Fruit fly (Drosophila melanogaster) whole organism, embryonic: ENCODE data around the gene CG33641.

Source experiments
- B-H2 ChIP-seq: fragments of 200-800 bp; sonication (Bioruptor generic); optimal IDR thresholded peaks from 2 replicates; lab custom pipeline; 2018; ENCODE audit warnings: missing biosample characterization, mild to moderate bottlenecking, missing genetic modification characterization
- CG12659 ChIP-seq: fragments of 200-800 bp; sonication (Bioruptor generic); optimal IDR thresholded peaks from 3 replicates; lab custom pipeline; 2017; ENCODE audit warnings: mild to moderate bottlenecking, missing biosample characterization, missing genetic modification reagents, missing genetic modification characterization
- CG13287 ChIP-seq: fragments of 200-800 bp; sonication (Bioruptor generic); IDR thresholded peaks from 2 replicates; pipeline ENCODE4 v1.3.6; 2022; ENCODE audit warnings: missing biosample characterization, missing genetic modification characterization; ENCODE audit not compliant: partially characterized antibody
- CG13624 ChIP-seq: fragments of 200-800 bp; sonication (Bioruptor generic); optimal IDR thresholded peaks from 2 replicates; lab custom pipeline; 2016; ENCODE audit warnings: missing biosample characterization, missing genetic modification characterization
- CG15601 ChIP-seq: fragments of 200-800 bp; sonication (Bioruptor generic); optimal IDR thresholded peaks from 3 replicates; lab custom pipeline; 2019; ENCODE audit warnings: missing biosample characterization, mild to moderate bottlenecking, missing genetic modification characterization, moderate library complexity
- CG17912 ChIP-seq: fragments of 200-800 bp; sonication (Bioruptor generic); optimal IDR thresholded peaks from 2 replicates; lab custom pipeline; 2018; ENCODE audit warnings: missing biosample characterization, mild to moderate bottlenecking, missing genetic modification characterization
- CG2116 ChIP-seq: fragments of 200-800 bp; sonication (Bioruptor generic); optimal IDR thresholded peaks from 3 replicates; lab custom pipeline; 2018; ENCODE audit warnings: missing biosample characterization, mild to moderate bottlenecking, missing genetic modification characterization
- CG30403 ChIP-seq: fragments of 200-800 bp; sonication (Bioruptor generic); optimal IDR thresholded peaks from 3 replicates; lab custom pipeline; 2016; ENCODE audit warnings: missing biosample characterization, missing genetic modification characterization
- CG31388 ChIP-seq: fragments of 200-800 bp; sonication (Bioruptor generic); optimal IDR thresholded peaks from 2 replicates; lab custom pipeline; 2016; ENCODE audit warnings: missing biosample characterization, missing genetic modification characterization
- CG3163 ChIP-seq: fragments of 200-800 bp; sonication (Bioruptor generic); optimal IDR thresholded peaks from 3 replicates; lab custom pipeline; 2016; ENCODE audit warnings: missing biosample characterization, missing genetic modification characterization
- CG32532 ChIP-seq: fragments of 200-800 bp; sonication (Bioruptor generic); IDR thresholded peaks from 2 replicates; pipeline ENCODE4 v1.3.6; 2022; ENCODE audit warnings: missing biosample characterization, missing genetic modification characterization
- CG32767 ChIP-seq: fragments of 200-800 bp; sonication (Bioruptor generic); IDR thresholded peaks from 2 replicates; pipeline ENCODE4 v1.3.6; 2022; ENCODE audit warnings: missing biosample characterization, missing genetic modification characterization
- CG42726 ChIP-seq: fragments of 200-800 bp; sonication (Bioruptor generic); IDR thresholded peaks from 2 replicates; pipeline ENCODE4 v1.3.6; 2022; ENCODE audit warnings: missing biosample characterization, missing genetic modification characterization; ENCODE audit not compliant: partially characterized antibody
- CG4360 ChIP-seq: fragments of 200-800 bp; sonication (Bioruptor generic); IDR thresholded peaks from 2 replicates; pipeline ENCODE4 v1.3.6; 2022; ENCODE audit warnings: missing biosample characterization, missing genetic modification characterization
- CG4617 ChIP-seq: fragments of 200-800 bp; sonication (Bioruptor generic); optimal IDR thresholded peaks from 3 replicates; lab custom pipeline; 2016; ENCODE audit warnings: missing biosample characterization, missing genetic modification characterization, borderline replicate concordance
- CoRest ChIP-seq: fragments of 200-800 bp; sonication (Bioruptor generic); optimal IDR thresholded peaks from 3 replicates; lab custom pipeline; 2018; ENCODE audit warnings: missing biosample characterization, mild to moderate bottlenecking, missing genetic modification characterization, moderate library complexity
- Dad ChIP-seq: fragments of 200-800 bp; sonication (Bioruptor generic); optimal IDR thresholded peaks from 3 replicates; lab custom pipeline; 2016; ENCODE audit warnings: missing biosample characterization, missing genetic modification characterization
- Drgx ChIP-seq: fragments of 200-800 bp; sonication (Bioruptor generic); IDR thresholded peaks from 2 replicates; pipeline ENCODE4 v1.3.6; 2022; ENCODE audit warnings: missing biosample characterization, missing genetic modification characterization
- Fer3 ChIP-seq: fragments of 200-800 bp; sonication (Bioruptor generic); optimal IDR thresholded peaks from 2 replicates; lab custom pipeline; 2018; ENCODE audit warnings: missing biosample characterization, mild to moderate bottlenecking, missing genetic modification characterization, moderate library complexity
- H15 ChIP-seq: fragments of 200-800 bp; sonication (Bioruptor generic); IDR thresholded peaks from 3 replicates; pipeline ENCODE4 v1.3.6; 2022; ENCODE audit warnings: missing biosample characterization, missing genetic modification characterization
- HLH4C ChIP-seq: fragments of 200-800 bp; sonication (Bioruptor generic); IDR thresholded peaks from 3 replicates; pipeline ENCODE4 v1.3.6; 2022; ENCODE audit warnings: missing biosample characterization, missing genetic modification characterization; ENCODE audit not compliant: partially characterized antibody
- HLHmδ ChIP-seq: fragments of 200-800 bp; sonication (Bioruptor generic); optimal IDR thresholded peaks from 2 replicates; lab custom pipeline; 2018; ENCODE audit warnings: missing biosample characterization, mild to moderate bottlenecking, missing genetic modification characterization, moderate library complexity
- MTF-1 ChIP-seq: fragments of 200-800 bp; sonication (Bioruptor generic); optimal IDR thresholded peaks from 2 replicates; lab custom pipeline; 2018; ENCODE audit warnings: missing biosample characterization, mild to moderate bottlenecking, missing genetic modification characterization, borderline replicate concordance
- Opbp ChIP-seq: fragments of 200-800 bp; sonication (Bioruptor generic); IDR thresholded peaks from 3 replicates; pipeline ENCODE4 v1.3.6; 2022; ENCODE audit warnings: missing biosample characterization, missing genetic modification characterization; ENCODE audit not compliant: partially characterized antibody
- Pdp1 ChIP-seq, 2 experiments: fragments of 200-800 bp; sonication (Bioruptor generic); optimal IDR thresholded peaks; 3 replicates each; lab custom pipeline; 2016; ENCODE audit warnings: missing biosample characterization in 2 of 2, missing genetic modification characterization in 2 of 2, mild to moderate bottlenecking in 1 of 2, moderate library complexity in 1 of 2
- Scr ChIP-seq: fragments of 200-800 bp; sonication (Bioruptor generic); IDR thresholded peaks from 2 replicates; pipeline ENCODE4 v1.3.6; 2022; ENCODE audit warnings: missing biosample characterization, missing genetic modification characterization; ENCODE audit not compliant: partially characterized antibody
- Sry-δ ChIP-seq: fragments of 200-800 bp; sonication (Bioruptor generic); optimal IDR thresholded peaks from 2 replicates; lab custom pipeline; 2016; ENCODE audit warnings: missing biosample characterization, missing genetic modification characterization
- Xbp1 ChIP-seq: fragments of 200-800 bp; sonication (Bioruptor generic); optimal IDR thresholded peaks from 3 replicates; lab custom pipeline; 2016; ENCODE audit warnings: missing biosample characterization, mild to moderate bottlenecking, missing genetic modification characterization
- YL-1 ChIP-seq: fragments of 200-800 bp; sonication (Bioruptor generic); optimal IDR thresholded peaks from 3 replicates; lab custom pipeline; 2017; ENCODE audit warnings: missing biosample characterization, mild to moderate bottlenecking, missing genetic modification characterization
- ci ChIP-seq: fragments of 200-800 bp; sonication (Bioruptor generic); IDR thresholded peaks from 3 replicates; pipeline ENCODE4 v1.3.6; 2022; ENCODE audit warnings: missing biosample characterization, missing genetic modification characterization
- dm ChIP-seq: fragments of 200-800 bp; sonication (Bioruptor generic); optimal IDR thresholded peaks from 3 replicates; lab custom pipeline; 2016; ENCODE audit warnings: missing biosample characterization, missing genetic modification characterization
- exex ChIP-seq: fragments of 200-800 bp; sonication (Bioruptor generic); optimal IDR thresholded peaks from 4 replicates; lab custom pipeline; 2018; ENCODE audit warnings: missing biosample characterization, mild to moderate bottlenecking, missing genetic modification characterization, moderate library complexity
- fd102C ChIP-seq: fragments of 200-800 bp; sonication (Bioruptor generic); optimal IDR thresholded peaks from 2 replicates; lab custom pipeline; 2018; ENCODE audit warnings: missing biosample characterization, mild to moderate bottlenecking, missing genetic modification characterization, moderate library complexity
- fd64A ChIP-seq: fragments of 200-800 bp; sonication (Bioruptor generic); optimal IDR thresholded peaks from 3 replicates; lab custom pipeline; 2018; ENCODE audit warnings: missing biosample characterization, mild to moderate bottlenecking, missing genetic modification characterization
- hb ChIP-seq: fragments of 200-800 bp; sonication (Bioruptor generic); IDR thresholded peaks from 3 replicates; pipeline ENCODE4 v1.3.6; 2022; ENCODE audit warnings: missing biosample characterization, missing genetic modification characterization; ENCODE audit not compliant: partially characterized antibody
- inv ChIP-seq: fragments of 200-800 bp; sonication (Bioruptor generic); IDR thresholded peaks from 2 replicates; pipeline ENCODE4 v1.3.6; 2022; ENCODE audit warnings: missing biosample characterization, missing genetic modification characterization; ENCODE audit not compliant: partially characterized antibody
- kay ChIP-seq: fragments of 200-800 bp; sonication (Bioruptor generic); optimal IDR thresholded peaks from 2 replicates; lab custom pipeline; 2016; ENCODE audit warnings: missing biosample characterization, missing genetic modification characterization
- nerfin-1 ChIP-seq: fragments of 200-800 bp; sonication (Bioruptor generic); optimal IDR thresholded peaks from 3 replicates; lab custom pipeline; 2019; ENCODE audit warnings: missing biosample characterization, mild to moderate bottlenecking, missing genetic modification characterization, moderate library complexity
- odd ChIP-seq: fragments of 200-800 bp; sonication (Bioruptor generic); optimal IDR thresholded peaks from 2 replicates; lab custom pipeline; 2017; ENCODE audit warnings: missing biosample characterization, mild to moderate bottlenecking, missing genetic modification characterization
- pros ChIP-seq: fragments of 200-800 bp; sonication (Bioruptor generic); optimal IDR thresholded peaks from 3 replicates; lab custom pipeline; 2019; ENCODE audit warnings: missing biosample characterization, mild to moderate bottlenecking, missing genetic modification characterization, moderate library complexity
- ranshi ChIP-seq: fragments of 200-800 bp; sonication (Bioruptor generic); IDR thresholded peaks from 2 replicates; pipeline ENCODE4 v1.3.6; 2022; ENCODE audit warnings: missing biosample characterization, missing genetic modification characterization
- slp2 ChIP-seq: fragments of 200-800 bp; sonication (Bioruptor generic); optimal IDR thresholded peaks from 2 replicates; lab custom pipeline; 2016; ENCODE audit warnings: missing biosample characterization, missing genetic modification characterization
- sna ChIP-seq: fragments of 200-800 bp; sonication (Bioruptor generic); IDR thresholded peaks from 2 replicates; pipeline ENCODE4 v1.3.6; 2022; ENCODE audit warnings: missing biosample characterization, missing genetic modification characterization; ENCODE audit not compliant: partially characterized antibody
- sr ChIP-seq: fragments of 200-800 bp; sonication (Bioruptor generic); IDR thresholded peaks from 3 replicates; pipeline ENCODE4 v1.3.6; 2022; ENCODE audit warnings: missing biosample characterization, missing genetic modification characterization
- sug ChIP-seq: fragments of 200-800 bp; optimal IDR thresholded peaks from 2 replicates; lab custom pipeline; 2019; ENCODE audit warnings: missing biosample characterization, mild to moderate bottlenecking, missing genetic modification characterization, moderate library complexity
- tna ChIP-seq: fragments of 200-800 bp; sonication (Bioruptor generic); IDR thresholded peaks from 2 replicates; pipeline ENCODE4 v1.3.6; 2022; ENCODE audit warnings: missing biosample characterization, missing genetic modification characterization; ENCODE audit not compliant: partially characterized antibody
- unc-4 ChIP-seq: fragments of 200-800 bp; sonication (Bioruptor generic); IDR thresholded peaks from 2 replicates; pipeline ENCODE4 v1.3.6; 2022; ENCODE audit warnings: missing biosample characterization, missing genetic modification characterization; ENCODE audit not compliant: partially characterized antibody
- zen ChIP-seq: fragments of 200-800 bp; sonication (Bioruptor generic); optimal IDR thresholded peaks from 3 replicates; lab custom pipeline; 2018; ENCODE audit warnings: missing biosample characterization, mild to moderate bottlenecking, missing genetic modification characterization, moderate library complexity

Gene CG33641

DNA sequence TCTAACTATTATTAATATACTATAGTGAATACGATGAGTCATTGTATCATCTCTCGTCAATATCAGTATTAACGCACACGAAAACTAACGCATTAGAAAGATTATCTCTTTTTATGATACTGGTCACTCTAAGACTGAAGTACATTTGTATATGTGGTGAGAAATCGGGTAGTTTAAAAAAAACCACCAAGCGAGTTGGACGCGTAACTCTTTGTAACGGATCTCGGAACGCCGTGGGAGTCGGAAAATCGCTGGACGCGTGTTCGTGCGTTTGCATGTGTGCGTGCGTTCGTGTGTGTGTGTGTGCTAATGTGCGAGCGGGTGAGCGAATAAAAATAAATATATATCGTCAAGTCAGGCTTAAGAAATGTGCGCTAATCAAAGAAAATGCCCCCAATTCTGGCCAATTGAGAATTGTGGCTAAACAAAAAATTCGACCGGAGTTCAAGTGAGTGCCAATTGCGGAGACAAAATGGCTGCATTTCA lies 21.2 kb downstream of the CG33641 start, which contains the start of gene kuz (continued):
- TF ChIP-seq B-H2 (peak; percentile 73), CG4360 (GFP tag; lab: Robert Waterston, UW) (peak; percentile 32; the same call in 1 of the 2 replicates), CG30403 (peak; percentile 2), Scr (peak; percentile 56), HLH4C (GFP tag; lab: Robert Waterston, UW) (peak; percentile 59; the same call in 1 of the 3 replicates), MTF-1 (GFP tag; lab: Kevin White, UChicago) (peak; percentile 54), Drgx (GFP tag; lab: Robert Waterston, UW) (peak; percentile 46; the same call in 1 of the 2 replicates), hb (GFP tag; lab: Robert Waterston, UW) (no peak), CG13287 (GFP tag; lab: Robert Waterston, UW) (peak; percentile 63), unc-4 (GFP tag; lab: Robert Waterston, UW) (peak; percentile 62), Dad (peak; percentile 19), CG15601 (peak; percentile 34), YL-1 (GFP tag; lab: Kevin White, UChicago) (peak; percentile 26), inv (peak; percentile 50), CG2116 (GFP tag; lab: Kevin White, UChicago) (no peak), fd102C (GFP tag; lab: Kevin White, UChicago) (no peak), ci (GFP tag; lab: Robert Waterston, UW) (peak; percentile 81; the same call in 2 of the 3 replicates), fd64A (peak; percentile 39), Pdp1 (GFP tag; optimal IDR thresholded peaks at IDR 0.05; lab: Kevin White, UChicago) (peak in 1 of 2 experiments; percentile 44), exex (tag; lab: Kevin White, UChicago) (no peak), Fer3 (peak; percentile 49), CG32767 (GFP tag; lab: Robert Waterston, UW) (peak; percentile 75), sug (peak; percentile 95), sna (GFP tag; lab: Robert Waterston, UW) (peak; percentile 61), kay (GFP tag; lab: Kevin White, UChicago) (peak; percentile 98), HLHmδ (GFP tag; lab: Kevin White, UChicago) (peak; percentile 60), H15 (GFP tag; lab: Robert Waterston, UW) (no peak), CG13624 (GFP tag; lab: Kevin White, UChicago) (peak; percentile 49), CG31388 (no peak), Opbp (peak; percentile 79; the same call in 2 of the 3 replicates), CG12659 (peak; percentile 69), CG3163 (peak; percentile 41), nerfin-1 (tag; lab: Kevin White, UChicago) (peak; percentile 73), CG32532 (GFP tag; lab: Robert Waterston, UW) (peak; percentile 44), zen (peak; percentile 0), CoRest (peak; percentile 4), CG17912 (peak; percentile 47), CG42726 (GFP tag; lab: Robert Waterston, UW) (peak; percentile 79), sr (GFP tag; lab: Robert Waterston, UW) (no peak; the same call in 2 of the 3 replicates), CG4617 (GFP tag; lab: Kevin White, UChicago) (peak; percentile 3), Sry-δ (peak; percentile 53), pros (peak; percentile 58), ranshi (GFP tag; lab: Robert Waterston, UW) (no peak), slp2 (no peak), Xbp1 (GFP tag; lab: Kevin White, UChicago) (peak; percentile 13), odd (GFP tag; lab: Kevin White, UChicago) (peak; percentile 21), dm (GFP tag; lab: Kevin White, UChicago) (peak; percentile 50), tna (peak; percentile 64; the same call in 1 of the 2 replicates)
